Worm (Caenorhabditis elegans) whole organism, midembryonic: ENCODE results near the gene fln-2.

Source experiments
- T22C8.4 ChIP-seq: fragments of 200-800 bp; sonication (Bioruptor generic); IDR thresholded peaks from 2 replicates; pipeline ENCODE4 v1.3.6; 2022; ENCODE audit warnings: missing genetic modification characterization, missing compliant biosample characterization
- cog-1 ChIP-seq: sonication (generic microtip); optimal IDR thresholded peaks from 2 replicates; lab custom pipeline; 2016; ENCODE audit warnings: missing genetic modification characterization, missing compliant biosample characterization
- flt-1 ChIP-seq: fragments of 200-800 bp; sonication (Bioruptor generic); IDR thresholded peaks from 2 replicates; pipeline ENCODE4 v1.3.6; 2022; ENCODE audit warnings: missing genetic modification characterization, missing compliant biosample characterization
- klf-2 ChIP-seq: fragments of 200-800 bp; sonication (Bioruptor generic); conservative IDR thresholded peaks from 2 replicates; pipeline ENCODE4 v1.3.6; 2022; ENCODE audit warnings: missing genetic modification reagents, missing genetic modification characterization, missing compliant biosample characterization
- med-1 ChIP-seq: sonication (generic microtip); optimal IDR thresholded peaks from 2 replicates; lab custom pipeline; 2017; ENCODE audit warnings: missing genetic modification characterization, mild to moderate bottlenecking, missing compliant biosample characterization, antibody characterized with exemption, missing genetic modification reagents; ENCODE audit not compliant: insufficient read depth
- ref-1 ChIP-seq: fragments of 200-800 bp; sonication (Bioruptor generic); conservative IDR thresholded peaks from 2 replicates; pipeline ENCODE4 v1.3.6; 2022; ENCODE audit warnings: missing genetic modification reagents, missing genetic modification characterization, missing compliant biosample characterization
- tab-1 ChIP-seq: fragments of 200-800 bp; sonication (Bioruptor generic); IDR thresholded peaks from 2 replicates; pipeline ENCODE4 v1.3.6; 2022; ENCODE audit warnings: missing genetic modification characterization, missing compliant biosample characterization
- ztf-23 ChIP-seq: fragments of 200-800 bp; sonication (Bioruptor generic); IDR thresholded peaks from 2 replicates; pipeline ENCODE4 v1.3.6; 2022; ENCODE audit warnings: missing genetic modification reagents, missing genetic modification characterization, missing compliant biosample characterization
- ztf-29 ChIP-seq: fragments of 200-800 bp; sonication (Bioruptor generic); IDR thresholded peaks from 2 replicates; pipeline ENCODE4 v1.3.6; 2022; ENCODE audit warnings: missing genetic modification reagents, missing genetic modification characterization, missing compliant biosample characterization

- no peak for TF ChIP-seq klf-2
- TF ChIP-seq ztf-29 (GFP tag; lab: Robert Waterston, UW): no peak
- TF ChIP-seq med-1 (GFP tag; lab: Kevin White, UChicago): no peak
- no peak for TF ChIP-seq T22C8.4 (GFP tag; lab: Robert Waterston, UW)
- no peak for TF ChIP-seq tab-1 (GFP tag; lab: Robert Waterston, UW)
- TF ChIP-seq flt-1: no peak
- no peak for TF ChIP-seq ztf-23 (GFP tag; lab: Robert Waterston, UW)
- no peak for TF ChIP-seq cog-1 (tag; lab: Kevin White, UChicago)
- no peak for TF ChIP-seq ref-1 (GFP tag; lab: Robert Waterston, UW)
Measured at ce11 chrX:9387041-9387440, 10.5 kb upstream of the fln-2 start, which contains the start of gene C23F12.4.
